Worm (Caenorhabditis elegans): ENCODE results near the gene ttr-18.

Gene ttr-18

DNA sequence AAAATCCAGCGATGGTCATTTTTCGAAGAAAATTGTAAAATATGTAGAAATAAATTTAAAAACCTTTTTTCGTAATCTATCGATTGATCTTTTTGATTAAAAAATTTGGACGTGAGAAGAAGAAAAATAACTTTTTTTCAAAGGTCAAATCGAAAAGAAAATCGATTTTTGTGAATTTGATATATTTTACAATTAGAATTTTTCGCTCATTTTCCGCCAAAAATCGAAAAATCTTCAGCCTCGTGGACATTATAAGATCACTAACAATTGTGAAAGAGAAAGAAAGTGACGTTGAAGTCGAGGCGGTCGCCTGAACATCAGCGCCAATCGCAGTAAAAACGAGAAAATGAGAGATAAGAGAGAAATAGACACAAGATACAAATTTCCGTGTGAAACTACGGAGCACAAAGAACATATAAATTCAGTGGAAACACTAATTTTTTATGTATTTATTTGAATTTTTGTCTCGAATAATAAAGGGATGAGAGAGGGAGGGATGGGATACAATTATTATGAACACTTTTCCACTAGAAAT, 16.9 kb downstream of the ttr-18 start, which contains the start of gene cisd-1 (continued):
- no peak for TF ChIP-seq madf-8 (GFP tag; conservative IDR thresholded peaks at IDR 0.05)
- TF ChIP-seq tbp1 (GFP tag; optimal IDR thresholded peaks at IDR 0.05), result no peak
- TF ChIP-seq nhr-80 (tag; optimal IDR thresholded peaks at IDR 0.05), result peak; percentile 61
- TF ChIP-seq akir-1 (GFP tag; optimal IDR thresholded peaks at IDR 0.05), result no peak

DNA sequence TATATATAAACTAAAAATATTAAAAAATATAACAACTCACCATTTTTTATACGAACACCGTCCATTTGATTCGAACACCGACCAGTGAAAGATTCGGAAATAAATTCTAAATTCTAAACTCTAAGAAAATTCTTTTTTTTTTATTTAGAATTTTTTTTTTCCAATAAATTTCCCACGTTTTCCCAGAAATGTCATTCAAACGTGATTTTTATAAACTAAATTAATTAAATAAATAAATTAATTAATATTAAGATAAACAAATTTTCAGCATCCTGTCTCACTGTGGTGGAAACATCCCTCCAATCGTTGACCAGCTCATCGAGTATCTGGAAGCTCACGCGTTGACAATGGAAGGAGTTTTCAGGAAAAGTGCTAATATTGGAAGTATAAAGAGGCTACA, 19.0 kb downstream of the ttr-18 start, which contains the start of gene klp-17:
Gene klp-17, minus strand, starts transcription at position 101 of the 400 bp plus-strand sequence.
- no peak for TF ChIP-seq K11D2.4 (GFP tag; IDR thresholded peaks at IDR 0.05)
- TF ChIP-seq let-607 (tag; optimal IDR thresholded peaks at IDR 0.05), result no peak
- no peak for TF ChIP-seq B0035.1 (tag; optimal IDR thresholded peaks at IDR 0.05)
- no peak for TF ChIP-seq rcor-1 (GFP tag; IDR thresholded peaks at IDR 0.05)
- TF ChIP-seq Y53F4B.3 (GFP tag; IDR thresholded peaks at IDR 0.05), result no peak
- no peak for TF ChIP-seq gei-17 (GFP tag; optimal IDR thresholded peaks at IDR 0.05)
- no peak for TF ChIP-seq tlf-1 (GFP tag; optimal IDR thresholded peaks at IDR 0.05)
- TF ChIP-seq ztf-3 (GFP tag; optimal IDR thresholded peaks at IDR 0.05), result no peak
- TF ChIP-seq akir-1 (GFP tag; optimal IDR thresholded peaks at IDR 0.05), result no peak
- TF ChIP-seq hmg-20 (GFP tag; IDR thresholded peaks at IDR 0.05), result no peak
- no peak for TF ChIP-seq bed-2 (GFP tag; IDR thresholded peaks at IDR 0.05)
- no peak for TF ChIP-seq sea-2 (GFP tag; IDR thresholded peaks at IDR 0.05)
- no peak for TF ChIP-seq ztf-28 (GFP tag; IDR thresholded peaks at IDR 0.05)

DNA sequence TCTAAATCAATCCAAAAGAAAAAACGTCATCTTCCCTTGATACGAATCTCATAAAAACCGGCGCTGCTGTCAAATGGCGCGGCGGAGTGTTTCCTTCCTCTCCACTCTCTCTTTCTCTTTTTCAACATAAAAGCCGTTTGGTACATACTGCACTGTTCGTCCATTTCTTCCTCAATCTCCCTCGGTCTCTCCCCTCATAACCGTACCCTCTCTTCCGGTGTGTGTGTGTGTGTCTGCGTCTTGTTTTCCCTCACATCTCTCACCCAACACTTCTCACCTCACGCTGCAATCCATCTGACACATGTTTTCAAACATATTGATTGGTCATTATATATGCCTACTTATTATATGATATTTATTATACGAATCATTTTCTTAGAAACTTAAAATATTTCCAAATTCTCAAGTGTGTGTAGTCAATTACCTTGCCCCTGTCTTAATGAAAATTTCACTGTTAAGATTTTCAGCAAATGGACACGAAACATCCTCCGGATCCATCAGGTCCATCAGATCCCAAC, 22.1 kb downstream of the ttr-18 start, which contains the start of the genes aars-1 and rga-1:
Gene aars-1, minus strand, starts transcription at position 71 of the 518 bp plus-strand sequence.
Gene rga-1, plus strand, starts transcription at position 468 of the 518 bp plus-strand sequence.
- no peak for TF ChIP-seq ztf-6 (GFP tag; IDR thresholded peaks at IDR 0.05)
- TF ChIP-seq snpc-4 (GFP tag; optimal IDR thresholded peaks at IDR 0.05), result no peak
- peak in 3 of 4 experiments; percentile 18 to 39 (median 38) for TF ChIP-seq snpc-4 (tag; optimal IDR thresholded peaks at IDR 0.05)
- TF ChIP-seq hmg-20 (GFP tag; IDR thresholded peaks at IDR 0.05), result no peak
- peak; percentile 2 for TF ChIP-seq lin-54 (GFP tag; optimal IDR thresholded peaks at IDR 0.05)
- no peak for TF ChIP-seq fkh-3 (tag; optimal IDR thresholded peaks at IDR 0.05)
- peak; percentile 39 for TF ChIP-seq ztf-22 (GFP tag; optimal IDR thresholded peaks at IDR 0.05)
- TF ChIP-seq ZK185.1 (tag; optimal IDR thresholded peaks at IDR 0.05; ENCODE audit: poor library complexity, severe bottlenecking), result peak; percentile 45
- TF ChIP-seq snpc-1.3 (tag; optimal IDR thresholded peaks at IDR 0.05; ENCODE audit: insufficient read depth), result no peak
- no peak for TF ChIP-seq akir-1 (GFP tag; optimal IDR thresholded peaks at IDR 0.05)
- no peak for TF ChIP-seq dpff-1 (tag; optimal IDR thresholded peaks at IDR 0.05)
- 0 out of 2 replicates have a peak, but pooled peaks have one; percentile 48 for TF ChIP-seq mcd-1 (GFP tag; IDR thresholded peaks at IDR 0.05)
- no peak for TF ChIP-seq mes-4 (tag; optimal IDR thresholded peaks at IDR 0.05)
- 0 out of 2 replicates have a peak, but pooled peaks have one; percentile 33 for TF ChIP-seq pbrm-1 (GFP tag; IDR thresholded peaks at IDR 0.05)
- TF ChIP-seq efl-1 (GFP tag; optimal IDR thresholded peaks at IDR 0.05), result no peak
- TF ChIP-seq ets-4 (GFP tag; optimal IDR thresholded peaks at IDR 0.05), result peak; percentile 58
- peak; percentile 86 for TF ChIP-seq dox-1 (GFP tag; IDR thresholded peaks at IDR 0.05)
- TF ChIP-seq F23B12.7 (tag; optimal IDR thresholded peaks at IDR 0.05; ENCODE audit: insufficient read depth), result no peak
- peak; percentile 74 for TF ChIP-seq ztf-18 (tag; optimal IDR thresholded peaks at IDR 0.05)
- no peak; the same call in 1 of the 2 replicates for TF ChIP-seq lir-1 (GFP tag; conservative IDR thresholded peaks at IDR 0.05)
- TF ChIP-seq K12H6.12 (tag; optimal IDR thresholded peaks at IDR 0.05), result peak; percentile 4
- peak; percentile 30 for TF ChIP-seq chd-7 (tag; optimal IDR thresholded peaks at IDR 0.05)
- TF ChIP-seq B0336.3 (GFP tag; IDR thresholded peaks at IDR 0.05), result peak; percentile 52; the same call in 1 of the 2 replicates
- peak; percentile 86 for TF ChIP-seq zfh-2 (GFP tag; conservative IDR thresholded peaks at IDR 0.05)
- peak; percentile 31 for TF ChIP-seq tbp1 (GFP tag; optimal IDR thresholded peaks at IDR 0.05)
- peak; percentile 41 for TF ChIP-seq atf-7 (tag; optimal IDR thresholded peaks at IDR 0.05)
- TF ChIP-seq nhr-80 (tag; optimal IDR thresholded peaks at IDR 0.05), result peak; percentile 96
- no peak for TF ChIP-seq ccch-3 (GFP tag; optimal IDR thresholded peaks at IDR 0.05)
- TF ChIP-seq D2030.7 (GFP tag; IDR thresholded peaks at IDR 0.05), result no peak
- no peak for TF ChIP-seq cebp-1 (GFP tag; IDR thresholded peaks at IDR 0.05)
- TF ChIP-seq cebp-1 (tag; optimal IDR thresholded peaks at IDR 0.05), result peak; percentile 59
- TF ChIP-seq B0035.1 (tag; optimal IDR thresholded peaks at IDR 0.05), result no peak
- TF ChIP-seq madf-10 (tag; optimal IDR thresholded peaks at IDR 0.05), result no peak

Measured in whole organism, young adult.